Worm (Caenorhabditis elegans) whole organism, L4 larva: ENCODE data around the gene spop-1.

Source experiments
- D1046.2 ChIP-seq: fragments of 200-800 bp; sonication (Bioruptor generic); IDR thresholded peaks from 2 replicates; pipeline ENCODE4 v1.3.6; 2022; ENCODE audit warnings: missing genetic modification characterization, missing compliant biosample characterization
- T20F7.1 ChIP-seq: fragments of 200-800 bp; sonication (Bioruptor generic); optimal IDR thresholded peaks from 2 replicates; lab custom pipeline; 2018; ENCODE audit warnings: mild to moderate bottlenecking, missing genetic modification characterization, missing compliant biosample characterization
- ZK337.2 ChIP-seq: fragments of 200-800 bp; sonication (Bioruptor generic); IDR thresholded peaks from 2 replicates; pipeline ENCODE4 v1.3.6; 2022; ENCODE audit warnings: missing genetic modification reagents, missing genetic modification characterization, missing compliant biosample characterization
- ama-1 ChIP-seq: fragments of 150-350 bp; optimal IDR thresholded peaks from 2 replicates; lab custom pipeline; 2014; ENCODE audit warnings: inconsistent platforms, mixed read lengths
- ceh-32 ChIP-seq: sonication (generic microtip); optimal IDR thresholded peaks from 2 replicates; lab custom pipeline; 2016; ENCODE audit warnings: mild to moderate bottlenecking, missing genetic modification characterization, missing compliant biosample characterization; ENCODE audit not compliant: poor library complexity
- ceh-44 ChIP-seq: fragments of 200-800 bp; sonication (Bioruptor generic); IDR thresholded peaks from 2 replicates; pipeline ENCODE4 v1.3.6; 2022; ENCODE audit warnings: missing genetic modification reagents, missing genetic modification characterization, missing compliant biosample characterization
- ces-1 ChIP-seq: fragments of 150-350 bp; sonication (generic microtip); optimal IDR thresholded peaks from 4 replicates; lab custom pipeline; 2014; ENCODE audit warnings: missing biosample characterization, missing genetic modification reagents, missing genetic modification characterization
- dmd-6 ChIP-seq: fragments of 200-800 bp; sonication (Bioruptor generic); IDR thresholded peaks from 2 replicates; pipeline ENCODE4 v1.3.6; 2022; ENCODE audit warnings: missing genetic modification reagents, missing genetic modification characterization, missing compliant biosample characterization
- dmd-9 ChIP-seq: fragments of 200-800 bp; sonication (Bioruptor generic); IDR thresholded peaks from 2 replicates; pipeline ENCODE4 v1.3.6; 2022; ENCODE audit warnings: missing genetic modification reagents, missing genetic modification characterization, missing compliant biosample characterization
- dpl-1 ChIP-seq: fragments of 150-350 bp; optimal IDR thresholded peaks from 2 replicates; lab custom pipeline; 2014; ENCODE audit warnings: missing biosample characterization, missing genetic modification reagents, missing genetic modification characterization
- egl-27 ChIP-seq: sonication (generic microtip); optimal IDR thresholded peaks from 3 replicates; lab custom pipeline; 2017; ENCODE audit warnings: missing biosample characterization, missing genetic modification reagents, missing genetic modification characterization
- egl-43 ChIP-seq: fragments of 200-800 bp; sonication (Bioruptor generic); IDR thresholded peaks from 2 replicates; pipeline ENCODE4 v1.3.6; 2022; ENCODE audit warnings: missing genetic modification reagents, missing genetic modification characterization, missing compliant biosample characterization
- gei-8 ChIP-seq: fragments of 200-800 bp; sonication (Bioruptor generic); optimal IDR thresholded peaks from 2 replicates; lab custom pipeline; 2018; ENCODE audit warnings: mild to moderate bottlenecking, missing genetic modification characterization, missing compliant biosample characterization
- hlh-11 ChIP-seq: fragments of 200-800 bp; sonication (Bioruptor generic); optimal IDR thresholded peaks from 2 replicates; lab custom pipeline; 2018; ENCODE audit warnings: mild to moderate bottlenecking, missing genetic modification characterization, missing compliant biosample characterization
- hlh-30 ChIP-seq: sonication (generic microtip); optimal IDR thresholded peaks from 2 replicates; lab custom pipeline; 2017; ENCODE audit warnings: antibody characterized with exemption, mild to moderate bottlenecking, missing genetic modification characterization, missing compliant biosample characterization; ENCODE audit not compliant: insufficient read depth
- jun-1 ChIP-seq: fragments of 150-350 bp; optimal IDR thresholded peaks from 2 replicates; lab custom pipeline; 2014; ENCODE audit warnings: missing biosample characterization, missing genetic modification reagents, missing genetic modification characterization
- lim-7 ChIP-seq: fragments of 200-800 bp; sonication (Bioruptor generic); IDR thresholded peaks from 2 replicates; pipeline ENCODE4 v1.3.6; 2022; ENCODE audit warnings: missing genetic modification characterization, missing compliant biosample characterization
- lin-39 ChIP-seq: fragments of 150-350 bp; optimal IDR thresholded peaks from 2 replicates; lab custom pipeline; 2014; ENCODE audit warnings: missing biosample characterization, missing genetic modification reagents, missing genetic modification characterization
- mdt-29 ChIP-seq: fragments of 200-800 bp; sonication (Bioruptor generic); IDR thresholded peaks from 2 replicates; pipeline ENCODE4 v1.3.6; 2022; ENCODE audit warnings: missing genetic modification reagents, missing genetic modification characterization, missing compliant biosample characterization
- mes-2 ChIP-seq: sonication (generic microtip); optimal IDR thresholded peaks from 2 replicates; lab custom pipeline; 2016; ENCODE audit warnings: missing genotype, mild to moderate bottlenecking, missing genetic modification characterization, missing compliant biosample characterization; ENCODE audit not compliant: poor library complexity, severe bottlenecking
- nhr-10 ChIP-seq: fragments of 150-350 bp; optimal IDR thresholded peaks from 2 replicates; lab custom pipeline; 2014; ENCODE audit warnings: missing biosample characterization, missing genetic modification characterization
- nhr-6 ChIP-seq: fragments of 150-350 bp; optimal IDR thresholded peaks from 2 replicates; lab custom pipeline; 2014; ENCODE audit warnings: missing biosample characterization, missing genetic modification characterization
- pha-4 ChIP-seq, 2 experiments: fragments of 150-350 bp in 1 of 2; fragments of 200-800 bp in 1 of 2; sonication (Bioruptor generic) in 1 of 2; IDR thresholded peaks in 1 of 2; optimal IDR thresholded peaks in 1 of 2; 2 replicates each; pipeline versions ENCODE4 v1.3.6 to Lab custom; 2014 to 2022; ENCODE audit warnings: missing genetic modification characterization in 2 of 2, missing genetic modification reagents in 2 of 2, missing biosample characterization in 1 of 2, missing compliant biosample characterization in 1 of 2
- php-3 ChIP-seq: fragments of 200-800 bp; sonication (Bioruptor generic); IDR thresholded peaks from 2 replicates; pipeline ENCODE4 v1.3.6; 2022; ENCODE audit warnings: missing genetic modification reagents, missing genetic modification characterization, missing compliant biosample characterization
- pqm-1 ChIP-seq: sonication (generic microtip); optimal IDR thresholded peaks from 2 replicates; lab custom pipeline; 2017; ENCODE audit warnings: missing biosample characterization, missing genetic modification characterization
- rbr-2 ChIP-seq: sonication (generic microtip); optimal IDR thresholded peaks from 2 replicates; lab custom pipeline; 2016; ENCODE audit warnings: missing genotype, missing genetic modification characterization, missing compliant biosample characterization
- snpc-1.2 ChIP-seq: fragments of 200-800 bp; sonication (Bioruptor generic); IDR thresholded peaks from 2 replicates; pipeline ENCODE4 v1.3.6; 2022; ENCODE audit warnings: missing genetic modification reagents, missing genetic modification characterization, missing compliant biosample characterization
- snpc-4 ChIP-seq: fragments of 150-350 bp; optimal IDR thresholded peaks from 2 replicates; lab custom pipeline; 2014; ENCODE audit warnings: missing biosample characterization, missing genetic modification characterization
- tag-97 ChIP-seq: fragments of 200-800 bp; sonication (Bioruptor generic); IDR thresholded peaks from 2 replicates; pipeline ENCODE4 v1.3.6; 2022; ENCODE audit warnings: missing genetic modification characterization, missing compliant biosample characterization
- tra-1 ChIP-seq: fragments of 200-800 bp; sonication (Bioruptor generic); IDR thresholded peaks from 2 replicates; pipeline ENCODE4 v1.3.6; 2022; ENCODE audit warnings: missing genetic modification reagents, missing genetic modification characterization, missing compliant biosample characterization
- unc-130 ChIP-seq: sonication (generic microtip); optimal IDR thresholded peaks from 2 replicates; lab custom pipeline; 2016; ENCODE audit warnings: missing genetic modification reagents, missing genetic modification characterization, missing compliant biosample characterization
- unc-62 ChIP-seq, 3 experiments: fragments of 150-350 bp in 1 of 3; sonication (generic microtip); optimal IDR thresholded peaks in 2 of 3; peaks in 1 of 3; 1 replicate in 1 of 3; 2 replicates in 2 of 3; lab custom pipeline; 2014 to 2017; ENCODE audit warnings: missing biosample characterization in 3 of 3, missing genetic modification characterization in 3 of 3, missing genetic modification reagents in 3 of 3, missing genotype in 1 of 3
- vab-7 ChIP-seq: fragments of 200-800 bp; sonication (Bioruptor generic); IDR thresholded peaks from 2 replicates; pipeline ENCODE4 v1.3.6; 2022; ENCODE audit warnings: missing genetic modification reagents, missing genetic modification characterization, missing compliant biosample characterization
- zfp-2 ChIP-seq: sonication (generic microtip); optimal IDR thresholded peaks from 2 replicates; lab custom pipeline; 2016; ENCODE audit warnings: mild to moderate bottlenecking, missing genetic modification characterization, missing compliant biosample characterization
- ztf-11 ChIP-seq: fragments of 150-350 bp; optimal IDR thresholded peaks from 2 replicates; lab custom pipeline; 2014; ENCODE audit warnings: missing biosample characterization, missing genetic modification characterization

The spop-1 gene

DNA sequence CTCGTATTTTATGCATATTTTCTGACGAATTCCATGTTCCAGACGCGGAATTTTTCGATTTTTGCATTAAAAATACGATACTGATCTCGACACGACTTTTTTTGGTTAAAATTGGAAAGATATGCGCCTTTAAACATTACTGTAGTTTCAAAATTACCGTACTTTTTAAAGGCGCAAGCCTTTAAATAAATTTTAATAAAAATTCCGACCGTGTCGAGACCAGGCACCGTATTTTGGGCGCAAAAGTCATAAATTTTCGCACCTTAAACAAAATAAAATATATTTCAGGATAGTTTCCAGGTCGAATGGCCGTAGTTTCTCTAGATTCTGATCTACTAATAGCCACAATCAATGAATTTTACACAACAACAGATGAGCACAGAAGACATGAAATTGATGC, 28.6 kb downstream of the spop-1 start, which contains the start of gene T16G12.6:
Gene T16G12.6, plus strand, starts transcription at position 301 of the 400 bp plus-strand sequence.
- no peak for TF ChIP-seq snpc-4 (tag; lab: Kevin White, UChicago)

DNA sequence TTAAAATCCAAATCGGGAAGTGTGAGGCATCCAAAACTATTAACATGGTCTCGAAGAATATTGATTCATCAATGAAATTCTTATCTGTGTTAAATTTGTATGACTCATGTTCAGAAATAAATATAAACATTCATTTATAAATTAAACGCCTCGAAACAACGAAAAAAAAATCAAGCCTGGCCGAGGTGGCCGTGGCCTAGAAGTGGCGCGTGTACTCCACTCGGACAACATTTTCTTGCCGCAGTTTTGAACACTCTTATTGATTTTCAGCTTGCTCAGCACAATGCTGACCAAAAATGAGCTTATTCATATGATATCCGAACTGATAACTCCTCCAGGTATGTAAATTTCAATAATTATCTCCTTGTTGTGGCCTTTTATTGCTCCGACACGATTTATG, 33.7 kb downstream of the spop-1 start, which contains the start of gene ekl-6:
Gene ekl-6, plus strand, starts transcription at position 265 of the 400 bp plus-strand sequence.
- TF ChIP-seq ceh-44, result peak; percentile 24; the same call in 1 of the 2 replicates
- no peak for TF ChIP-seq hlh-30
- TF ChIP-seq pqm-1 (tag; lab: Kevin White, UChicago), result no peak
- TF ChIP-seq ces-1 (GFP tag; lab: Kevin White, UChicago), result no peak
- TF ChIP-seq dmd-9 (GFP tag; lab: Robert Waterston, UW), result peak; percentile 45; the same call in 1 of the 2 replicates
- no peak; the same call in none of the 2 replicates for TF ChIP-seq dmd-6 (GFP tag; lab: Robert Waterston, UW)
- 0 out of 2 replicates have a peak, but pooled peaks have one; percentile 5 for TF ChIP-seq tra-1
- peak; percentile 98 for TF ChIP-seq mes-2 (tag; lab: Kevin White, UChicago)
- no peak for TF ChIP-seq lim-7 (GFP tag; lab: Robert Waterston, UW)
- peak; percentile 74 for TF ChIP-seq unc-130 (GFP tag; lab: Kevin White, UChicago)
- TF ChIP-seq ZK337.2 (GFP tag; lab: Robert Waterston, UW), result peak; percentile 70
- peak; percentile 68 for TF ChIP-seq dpl-1 (GFP tag; lab: Kevin White, UChicago)
- peak; percentile 28 for TF ChIP-seq rbr-2 (tag; lab: Kevin White, UChicago)

DNA sequence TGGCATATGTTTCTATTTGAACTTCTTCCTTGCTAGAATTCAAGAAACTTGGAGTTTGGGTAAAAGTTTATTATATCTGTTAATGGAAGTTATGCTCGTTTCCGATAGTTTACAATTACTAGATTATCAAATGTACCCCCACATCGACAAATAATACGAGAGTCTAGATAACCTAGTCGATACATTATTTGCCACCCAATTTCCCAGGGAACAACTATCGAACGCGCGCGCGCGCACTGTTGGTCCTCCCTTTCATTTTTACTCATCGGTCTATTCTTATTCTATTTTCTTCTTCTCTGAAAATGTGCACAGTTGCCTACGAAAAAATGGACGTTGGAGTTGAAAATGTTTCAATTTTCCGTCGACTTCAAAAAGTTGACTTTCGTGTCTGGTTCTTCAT, 37.3 kb downstream of the spop-1 start, which contains the start of gene T16G12.13:
Gene T16G12.13, plus strand, starts transcription at position 293 of the 400 bp plus-strand sequence.
- TF ChIP-seq ama-1 (lab: Kevin White, UChicago) (no peak), nhr-6 (no peak), tag-97 (GFP tag; lab: Robert Waterston, UW) (no peak), hlh-30 (no peak), egl-43 (GFP tag; lab: Robert Waterston, UW) (no peak), zfp-2 (tag; lab: Kevin White, UChicago) (no peak), vab-7 (GFP tag; lab: Robert Waterston, UW) (no peak), hlh-11 (no peak), ztf-11 (no peak)

DNA sequence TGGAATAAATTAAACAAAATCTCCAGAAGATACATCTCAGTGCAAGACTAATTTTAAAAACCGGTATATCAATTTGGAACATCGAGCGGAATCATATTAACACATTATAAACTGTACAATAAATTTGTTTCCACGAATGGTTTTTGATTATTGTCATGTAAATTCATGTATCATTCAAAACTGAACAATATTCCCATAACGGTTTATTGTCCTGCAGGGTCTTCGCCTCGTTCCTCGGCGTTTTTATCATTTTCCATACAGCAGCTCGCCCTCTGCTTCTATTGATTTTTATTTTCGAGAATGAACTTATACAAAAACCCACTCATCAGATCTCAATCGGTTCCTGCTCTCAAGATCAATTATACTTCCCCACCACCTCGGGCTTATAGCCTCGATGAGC, 38.9 kb downstream of the spop-1 start, which contains the start of gene T16G12.8:
Gene T16G12.8, plus strand, starts transcription at position 301 of the 400 bp plus-strand sequence.
- TF ChIP-seq egl-43 (GFP tag; lab: Robert Waterston, UW), result no peak
- no peak for TF ChIP-seq mdt-29 (GFP tag; lab: Robert Waterston, UW)
- TF ChIP-seq lin-39 (tag; lab: Kevin White, UChicago), result no peak
- TF ChIP-seq php-3 (GFP tag; lab: Robert Waterston, UW), result no peak
- no peak for TF ChIP-seq ceh-32 (tag; lab: Kevin White, UChicago)
- TF ChIP-seq gei-8, result no peak
- TF ChIP-seq snpc-1.2, result no peak
- TF ChIP-seq jun-1 (tag; lab: Kevin White, UChicago), result no peak
- TF ChIP-seq pha-4 (GFP tag; IDR thresholded peaks at IDR 0.05; lab: Robert Waterston, UW), result no peak
- TF ChIP-seq pha-4 (tag; optimal IDR thresholded peaks at IDR 0.05; lab: Kevin White, UChicago), result no peak
- TF ChIP-seq nhr-10 (tag; lab: Kevin White, UChicago), result no peak
- no peak for TF ChIP-seq T20F7.1
- TF ChIP-seq D1046.2, result no peak
- TF ChIP-seq tra-1, result no peak
- TF ChIP-seq unc-62 (GFP tag; optimal IDR thresholded peaks at IDR 0.05 in 1 of 2; lab: Kevin White, UChicago), result no peak
- TF ChIP-seq unc-62 (tag; optimal IDR thresholded peaks at IDR 0.05; lab: Kevin White, UChicago), result no peak
- no peak for TF ChIP-seq hlh-11
- TF ChIP-seq egl-27 (tag; lab: Kevin White, UChicago), result no peak
- TF ChIP-seq, all 104 proteins: peak for 0
